Worm (Caenorhabditis elegans) whole organism, young adult: ENCODE data around the gene C49F8.3.
"Not testable (repeated sequence)": the region's sequence is repeated elsewhere in the genome, so short reads cannot be mapped to it uniquely, and the experiment has no call there.

Experiments
- B0019.2 ChIP-seq: fragments of 200-800 bp; sonication (Bioruptor generic); conservative IDR thresholded peaks from 2 replicates; pipeline ENCODE4 v1.3.6; 2022; ENCODE audit warnings: missing genetic modification reagents, missing genetic modification characterization, missing compliant biosample characterization
- B0261.1 ChIP-seq: sonication (generic microtip); optimal IDR thresholded peaks from 2 replicates; lab custom pipeline; 2016; ENCODE audit warnings: mild to moderate bottlenecking, missing genetic modification characterization, moderate library complexity, missing compliant biosample characterization
- F33H1.4 ChIP-seq: fragments of 200-800 bp; sonication (Bioruptor generic); IDR thresholded peaks from 2 replicates; pipeline ENCODE4 v1.3.6; 2022; ENCODE audit warnings: missing genetic modification reagents, missing genetic modification characterization, missing compliant biosample characterization
- F37B4.10 ChIP-seq: fragments of 200-800 bp; sonication (Bioruptor generic); IDR thresholded peaks from 2 replicates; pipeline ENCODE4 v1.3.6; 2022; ENCODE audit warnings: missing genetic modification characterization, missing compliant biosample characterization
- F49E8.2 ChIP-seq: sonication (generic microtip); optimal IDR thresholded peaks from 3 replicates; lab custom pipeline; 2017; ENCODE audit warnings: missing genetic modification characterization, mild to moderate bottlenecking, missing compliant biosample characterization, antibody characterized with exemption, moderate library complexity; ENCODE audit not compliant: insufficient read depth
- T26A5.8 ChIP-seq: sonication (generic microtip); optimal IDR thresholded peaks from 2 replicates; lab custom pipeline; 2016; ENCODE audit warnings: missing genetic modification characterization, missing compliant biosample characterization
- Y53F4B.3 ChIP-seq: fragments of 200-800 bp; sonication (Bioruptor generic); IDR thresholded peaks from 2 replicates; pipeline ENCODE4 v1.3.6; 2022; ENCODE audit warnings: missing genetic modification reagents, missing genetic modification characterization, missing compliant biosample characterization
- Y56A3A.18 ChIP-seq: fragments of 200-800 bp; sonication (Bioruptor generic); IDR thresholded peaks from 2 replicates; pipeline ENCODE4 v1.3.6; 2022; ENCODE audit warnings: missing genetic modification reagents, missing genetic modification characterization, missing compliant biosample characterization
- Y79H2A.3 ChIP-seq: fragments of 200-800 bp; sonication (Bioruptor generic); conservative IDR thresholded peaks from 2 replicates; pipeline ENCODE4 v1.3.6; 2022; ENCODE audit warnings: missing genetic modification reagents, missing genetic modification characterization, missing compliant biosample characterization
- akir-1 ChIP-seq: fragments of 200-800 bp; sonication (Bioruptor generic); optimal IDR thresholded peaks from 2 replicates; lab custom pipeline; 2018; ENCODE audit warnings: mild to moderate bottlenecking, missing genetic modification characterization, moderate library complexity, missing compliant biosample characterization
- attf-5 ChIP-seq: fragments of 200-800 bp; sonication (Bioruptor generic); optimal IDR thresholded peaks from 2 replicates; lab custom pipeline; 2018; ENCODE audit warnings: mild to moderate bottlenecking, missing genetic modification characterization, missing compliant biosample characterization
- attf-6 ChIP-seq: fragments of 200-800 bp; sonication (Bioruptor generic); IDR thresholded peaks from 2 replicates; pipeline ENCODE4 v1.3.6; 2022; ENCODE audit warnings: missing genetic modification reagents, missing genetic modification characterization, missing compliant biosample characterization
- cebp-2 ChIP-seq: fragments of 200-800 bp; sonication (Bioruptor generic); IDR thresholded peaks from 2 replicates; pipeline ENCODE4 v1.3.6; 2022; ENCODE audit warnings: missing genetic modification characterization, missing compliant biosample characterization
- dox-1 ChIP-seq: fragments of 200-800 bp; sonication (Bioruptor generic); IDR thresholded peaks from 2 replicates; pipeline ENCODE4 v1.3.6; 2022; ENCODE audit warnings: missing genetic modification reagents, missing genetic modification characterization, missing compliant biosample characterization
- dpff-1 ChIP-seq: sonication (generic microtip); optimal IDR thresholded peaks from 2 replicates; lab custom pipeline; 2017; ENCODE audit warnings: mild to moderate bottlenecking, missing genetic modification characterization, missing compliant biosample characterization
- dpl-1 ChIP-seq: fragments of 150-350 bp; optimal IDR thresholded peaks from 2 replicates; lab custom pipeline; 2014; ENCODE audit warnings: missing biosample characterization, missing genetic modification reagents, missing genetic modification characterization
- efl-1 ChIP-seq: fragments of 150-350 bp; optimal IDR thresholded peaks from 2 replicates; lab custom pipeline; 2014; ENCODE audit warnings: missing biosample characterization, missing genetic modification reagents, missing genetic modification characterization
- him-1 ChIP-seq: sonication (generic microtip); optimal IDR thresholded peaks from 2 replicates; lab custom pipeline; 2016; ENCODE audit warnings: missing genotype, missing genetic modification reagents, missing genetic modification characterization, missing compliant biosample characterization
- hsf-1 ChIP-seq: fragments of 200-800 bp; sonication (Bioruptor generic); IDR thresholded peaks from 2 replicates; pipeline ENCODE4 v1.3.6; 2022; ENCODE audit warnings: missing genetic modification reagents, missing genetic modification characterization, missing compliant biosample characterization
- lag-1 ChIP-seq: fragments of 200-800 bp; sonication (Bioruptor generic); IDR thresholded peaks from 2 replicates; pipeline ENCODE4 v1.3.6; 2022; ENCODE audit warnings: missing genetic modification reagents, missing genetic modification characterization, missing compliant biosample characterization
- lin-35 ChIP-seq, 3 experiments: fragments of 150-350 bp in 2 of 3; sonication (generic microtip) in 1 of 3; optimal IDR thresholded peaks; 2 replicates each; lab custom pipeline; 2014 to 2018; ENCODE audit warnings: missing biosample characterization in 3 of 3, missing genetic modification characterization in 3 of 3, missing genetic modification reagents in 3 of 3
- madf-8 ChIP-seq: fragments of 200-800 bp; sonication (Bioruptor generic); conservative IDR thresholded peaks from 2 replicates; pipeline ENCODE4 v1.3.6; 2022; ENCODE audit warnings: missing genetic modification reagents, missing genetic modification characterization, missing compliant biosample characterization
- mxl-1 ChIP-seq: sonication (generic microtip); optimal IDR thresholded peaks from 2 replicates; lab custom pipeline; 2016; ENCODE audit warnings: missing genetic modification characterization, missing compliant biosample characterization
- nfyb-1 ChIP-seq: fragments of 200-800 bp; sonication (Bioruptor generic); IDR thresholded peaks from 2 replicates; pipeline ENCODE4 v1.3.6; 2022; ENCODE audit warnings: missing genetic modification reagents, missing genetic modification characterization, missing compliant biosample characterization
- nhr-80 ChIP-seq: sonication (generic microtip); optimal IDR thresholded peaks from 2 replicates; lab custom pipeline; 2016; ENCODE audit warnings: missing genetic modification characterization, missing compliant biosample characterization
- rcor-1 ChIP-seq: fragments of 200-800 bp; sonication (Bioruptor generic); IDR thresholded peaks from 2 replicates; pipeline ENCODE4 v1.3.6; 2022; ENCODE audit warnings: missing genetic modification reagents, missing genetic modification characterization, missing compliant biosample characterization
- repo-1 ChIP-seq: sonication (generic microtip); optimal IDR thresholded peaks from 2 replicates; lab custom pipeline; 2017; ENCODE audit warnings: mild to moderate bottlenecking, missing genetic modification characterization, missing compliant biosample characterization
- snpc-1.1 ChIP-seq: sonication (generic microtip); optimal IDR thresholded peaks from 2 replicates; lab custom pipeline; 2017; ENCODE audit warnings: missing genetic modification characterization, mild to moderate bottlenecking, missing compliant biosample characterization, antibody characterized with exemption, moderate library complexity, missing genotype, missing genetic modification reagents; ENCODE audit not compliant: insufficient read depth
- snpc-1.3 ChIP-seq: sonication (generic microtip); optimal IDR thresholded peaks from 2 replicates; lab custom pipeline; 2017; ENCODE audit warnings: missing genetic modification characterization, mild to moderate bottlenecking, missing compliant biosample characterization, antibody characterized with exemption, moderate library complexity, missing genotype, missing genetic modification reagents; ENCODE audit not compliant: insufficient read depth
- snpc-3.4 ChIP-seq: sonication (generic microtip); optimal IDR thresholded peaks from 2 replicates; lab custom pipeline; 2017; ENCODE audit warnings: missing genetic modification characterization, mild to moderate bottlenecking, missing compliant biosample characterization, antibody characterized with exemption, moderate library complexity, missing genotype, missing genetic modification reagents
- sptf-2 ChIP-seq: fragments of 200-800 bp; sonication (Bioruptor generic); optimal IDR thresholded peaks from 2 replicates; lab custom pipeline; 2018; ENCODE audit warnings: mild to moderate bottlenecking, missing genetic modification characterization, missing compliant biosample characterization
- tbp1 ChIP-seq: fragments of 200-800 bp; sonication (Bioruptor generic); optimal IDR thresholded peaks from 2 replicates; lab custom pipeline; 2018; ENCODE audit warnings: mild to moderate bottlenecking, missing genetic modification characterization, missing compliant biosample characterization
- tlf-1 ChIP-seq: fragments of 200-800 bp; sonication (Bioruptor generic); optimal IDR thresholded peaks from 2 replicates; lab custom pipeline; 2018; ENCODE audit warnings: mild to moderate bottlenecking, missing genetic modification characterization, missing compliant biosample characterization
- zfh-2 ChIP-seq: fragments of 200-800 bp; sonication (Bioruptor generic); conservative IDR thresholded peaks from 2 replicates; pipeline ENCODE4 v1.3.6; 2022; ENCODE audit warnings: missing genetic modification reagents, missing genetic modification characterization, missing compliant biosample characterization
- ztf-26 ChIP-seq: sonication (generic microtip); optimal IDR thresholded peaks from 2 replicates; lab custom pipeline; 2017; ENCODE audit warnings: missing genetic modification characterization, missing compliant biosample characterization
- ztf-3 ChIP-seq: fragments of 200-800 bp; sonication (Bioruptor generic); optimal IDR thresholded peaks from 2 replicates; lab custom pipeline; 2018; ENCODE audit warnings: mild to moderate bottlenecking, missing genetic modification characterization, missing compliant biosample characterization

Gene C49F8.3

DNA sequence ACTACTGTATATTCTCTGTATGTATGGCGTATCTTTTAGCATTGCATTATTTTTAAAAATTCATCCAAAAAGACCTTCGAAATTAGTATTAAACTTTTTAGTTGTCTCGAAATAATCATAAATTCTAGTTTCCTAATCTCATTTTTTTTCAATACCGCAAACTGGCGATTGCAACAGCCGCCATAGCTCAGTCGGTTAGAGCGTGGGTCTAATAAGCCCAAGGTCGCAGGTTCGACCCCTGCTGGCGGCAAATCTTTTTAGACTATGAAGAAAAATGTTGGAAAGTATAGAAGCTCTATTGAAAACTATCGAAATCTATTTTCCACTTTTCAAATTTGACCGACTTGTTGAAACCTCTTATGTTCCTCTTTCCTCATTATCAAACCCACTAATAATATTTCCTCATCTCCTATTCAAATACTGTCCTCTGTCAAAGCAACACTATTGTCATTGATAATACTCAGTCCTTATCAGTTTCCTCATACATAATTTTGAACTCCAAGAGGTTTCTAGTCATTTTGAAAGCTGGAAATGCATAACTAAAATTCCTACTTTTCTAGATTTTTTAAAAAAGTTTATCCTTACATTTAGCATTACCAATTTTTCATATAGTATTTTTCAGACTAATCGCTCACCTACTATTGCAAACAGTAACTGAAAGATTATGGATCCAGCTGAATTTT, 48.6 kb upstream of the C49F8.3 start, which contains the start of gene jmjd-3.3 (continued):
- TF ChIP-seq F49E8.2 (tag; lab: Kevin White, UChicago) (no peak), T26A5.8 (no peak)

DNA sequence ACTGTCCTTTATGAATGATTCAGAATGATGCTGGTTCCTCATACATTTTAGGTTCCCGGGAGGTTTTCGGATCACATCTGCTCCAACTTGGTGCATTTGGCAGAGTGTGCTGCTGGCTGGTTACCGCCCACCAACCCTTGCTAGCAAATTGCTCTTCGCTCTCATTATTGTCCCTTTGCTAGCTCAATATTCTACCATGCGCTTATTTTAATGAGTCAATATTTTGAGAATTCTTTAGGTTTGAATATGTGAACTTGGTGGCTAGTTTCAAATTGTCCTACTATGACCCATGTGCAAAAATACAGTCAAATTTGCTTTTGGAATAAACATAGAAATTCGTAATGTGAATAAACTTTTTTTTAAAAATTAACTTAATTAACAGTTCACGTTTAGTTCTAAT, 47.8 kb upstream of the C49F8.3 start:
- TF ChIP-seq attf-6 (no peak), attf-5 (no peak), B0261.1 (no peak), him-1 (no peak), mxl-1 (no peak), Y56A3A.18 (GFP tag; lab: Robert Waterston, UW) (no peak)
- TF ChIP-seq, all 124 proteins: peak for 0

DNA sequence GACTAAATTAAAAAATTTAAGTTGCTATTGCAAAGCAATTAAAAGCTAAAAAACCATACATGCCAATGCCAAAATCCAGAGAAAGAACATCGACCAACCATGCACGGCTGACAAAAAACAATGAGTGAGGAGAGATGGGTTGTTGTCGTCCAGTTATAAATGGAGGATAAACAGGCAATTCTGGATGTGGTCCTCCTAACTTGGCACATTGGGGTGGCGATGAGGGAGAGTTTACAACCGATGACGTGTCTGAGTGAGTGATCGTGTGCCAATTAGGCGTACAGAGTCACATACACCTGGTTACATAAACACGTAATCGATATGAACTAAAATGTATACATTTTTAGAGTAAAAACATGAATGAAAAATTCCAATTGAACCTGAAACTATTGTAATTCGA, 44.0 kb upstream of the C49F8.3 start, which contains the start of gene C29F7.10:
C29F7.10 (minus strand) TSS at position 101 of the 400 bp plus-strand sequence.
- TF ChIP-seq nhr-80 (tag; lab: Kevin White, UChicago); madf-8; akir-1 (GFP tag; lab: Kevin White, UChicago): not testable (repeated sequence)

DNA sequence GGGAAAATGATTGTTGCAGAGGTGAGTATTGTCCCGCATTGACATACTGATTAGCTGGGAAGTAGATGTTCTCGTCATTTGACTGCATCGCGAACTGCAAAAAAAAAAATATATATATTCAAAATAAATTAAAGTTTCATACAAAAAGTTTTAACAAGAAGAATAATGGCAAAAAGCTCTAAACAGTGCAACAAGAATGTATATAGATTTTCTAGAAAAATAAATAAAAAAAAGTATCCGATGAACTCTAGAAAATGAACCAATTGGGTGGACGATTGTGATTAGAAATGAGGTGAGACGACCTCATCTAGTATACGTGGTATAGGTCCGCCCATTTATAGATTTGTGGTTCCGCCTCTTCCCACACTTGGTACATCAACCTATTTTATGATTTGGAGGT, 41.4 kb upstream of the C49F8.3 start, which contains the start of gene fkh-4:
fkh-4 (minus strand) TSS at position 101 of the 400 bp plus-strand sequence.
- not testable (repeated sequence) for TF ChIP-seq F37B4.10 (GFP tag; lab: Robert Waterston, UW); dpl-1 (GFP tag; lab: Kevin White, UChicago); efl-1 (GFP tag; lab: Kevin White, UChicago)

DNA sequence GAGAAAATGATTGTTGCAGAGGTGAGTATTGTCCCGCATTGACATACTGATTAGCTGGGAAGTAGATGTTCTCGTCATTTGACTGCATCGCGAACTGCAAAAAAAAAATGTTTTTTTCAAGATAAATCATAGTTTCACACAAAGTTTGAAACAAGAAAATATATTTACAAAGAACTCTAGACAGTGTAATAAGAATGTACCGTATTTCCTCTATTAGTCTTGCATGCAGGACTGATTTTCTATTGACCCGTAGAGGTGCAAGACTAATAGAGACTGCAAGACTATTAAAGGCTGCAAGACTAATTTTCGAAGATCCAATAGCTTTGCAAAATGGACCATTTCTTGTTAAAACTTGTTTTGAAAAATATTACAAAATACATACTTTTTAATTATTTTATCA, 36.0 kb upstream of the C49F8.3 start, which contains the start of gene fkh-3:
fkh-3 (minus strand) TSS at position 101 of the 400 bp plus-strand sequence.
- TF ChIP-seq ztf-3 (no peak), sptf-2 (GFP tag; lab: Kevin White, UChicago) (no peak), ztf-26 (tag; lab: Kevin White, UChicago) (no peak), Y79H2A.3 (GFP tag; lab: Robert Waterston, UW) (no peak), rcor-1 (GFP tag; lab: Robert Waterston, UW) (no peak), Y53F4B.3 (GFP tag; lab: Robert Waterston, UW) (no peak), efl-1 (GFP tag; lab: Kevin White, UChicago) (no peak), madf-8 (no peak), cebp-2 (GFP tag; lab: Robert Waterston, UW) (no peak), zfh-2 (GFP tag; lab: Robert Waterston, UW) (no peak)

DNA sequence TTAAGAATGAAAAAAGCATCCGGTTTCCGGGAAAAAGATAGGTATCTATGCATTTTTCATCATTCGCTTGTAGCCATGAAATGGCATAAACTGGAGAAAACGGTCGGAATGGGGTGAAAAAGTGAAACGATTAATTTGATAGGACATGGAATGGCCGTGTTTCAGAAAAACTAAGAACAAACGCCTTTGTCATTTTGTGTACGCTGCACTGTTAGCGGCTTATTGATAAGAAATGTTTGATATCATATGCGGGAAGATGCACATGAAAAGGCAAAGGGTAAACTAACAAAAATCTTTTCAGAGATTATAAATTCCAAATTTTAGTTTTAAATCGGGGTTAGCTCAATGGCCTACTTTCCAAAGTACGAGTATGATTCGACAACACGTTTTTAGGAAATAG, 33.7 kb upstream of the C49F8.3 start:
- TF ChIP-seq nfyb-1 (GFP tag; lab: Robert Waterston, UW) (0 out of 2 replicates have a peak, but pooled peaks have one; percentile 11), dox-1 (no peak), nhr-80 (tag; lab: Kevin White, UChicago) (peak; percentile 80)

DNA sequence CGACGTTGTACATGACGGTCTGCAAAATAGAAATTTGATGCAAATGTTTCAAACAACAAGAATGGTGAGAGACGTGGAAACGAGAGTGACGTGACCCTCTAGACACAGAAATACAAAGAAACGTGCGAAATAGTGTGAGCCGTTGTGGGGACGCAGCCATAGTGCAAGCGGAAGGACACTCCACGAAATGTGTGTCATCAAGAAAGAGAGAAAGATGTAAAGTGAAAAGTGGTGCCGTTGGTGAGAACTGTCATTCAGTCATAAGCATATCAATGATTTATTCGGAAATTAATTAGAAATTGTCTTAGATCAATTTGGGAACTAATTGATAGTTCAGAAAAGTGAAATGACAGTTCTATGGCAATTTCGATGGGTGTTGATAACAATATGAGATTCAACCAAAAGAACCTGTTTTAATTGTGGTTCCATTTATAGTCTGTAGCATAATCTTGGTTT, 32.6 kb upstream of the C49F8.3 start, which contains the start of gene C29F7.3:
C29F7.3 (minus strand) TSS at position 51 of the 456 bp plus-strand sequence.
- TF ChIP-seq attf-5 (no peak), repo-1 (tag; lab: Kevin White, UChicago) (no peak), F33H1.4 (GFP tag; lab: Robert Waterston, UW) (no peak), lin-35 (GFP tag; optimal IDR thresholded peaks at IDR 0.05; lab: Kevin White, UChicago) (no peak), lag-1 (GFP tag; lab: Robert Waterston, UW) (no peak), snpc-3.4 (tag; lab: Kevin White, UChicago) (no peak), snpc-1.1 (tag; lab: Kevin White, UChicago) (no peak), nhr-80 (tag; lab: Kevin White, UChicago) (peak; percentile 95), B0019.2 (GFP tag; lab: Robert Waterston, UW) (no peak), madf-8 (no peak), F49E8.2 (tag; lab: Kevin White, UChicago) (no peak), nfyb-1 (GFP tag; lab: Robert Waterston, UW) (no peak), tbp1 (peak; percentile 7), snpc-1.3 (tag; lab: Kevin White, UChicago) (no peak), hsf-1 (no peak), tlf-1 (GFP tag; lab: Kevin White, UChicago) (no peak), dpff-1 (tag; lab: Kevin White, UChicago) (no peak), rcor-1 (GFP tag; lab: Robert Waterston, UW) (no peak)
